Worm (Caenorhabditis elegans) whole organism, midembryonic: Measurements from ENCODE around the gene clec-255.

ENCODE experiments used
- T22C8.4 ChIP-seq: fragments of 200-800 bp; sonication (Bioruptor generic); IDR thresholded peaks from 2 replicates; pipeline ENCODE4 v1.3.6; 2022; ENCODE audit warnings: missing genetic modification characterization, missing compliant biosample characterization
- cog-1 ChIP-seq: sonication (generic microtip); optimal IDR thresholded peaks from 2 replicates; lab custom pipeline; 2016; ENCODE audit warnings: missing genetic modification characterization, missing compliant biosample characterization
- flt-1 ChIP-seq: fragments of 200-800 bp; sonication (Bioruptor generic); IDR thresholded peaks from 2 replicates; pipeline ENCODE4 v1.3.6; 2022; ENCODE audit warnings: missing genetic modification characterization, missing compliant biosample characterization
- klf-2 ChIP-seq: fragments of 200-800 bp; sonication (Bioruptor generic); conservative IDR thresholded peaks from 2 replicates; pipeline ENCODE4 v1.3.6; 2022; ENCODE audit warnings: missing genetic modification reagents, missing genetic modification characterization, missing compliant biosample characterization
- med-1 ChIP-seq: sonication (generic microtip); optimal IDR thresholded peaks from 2 replicates; lab custom pipeline; 2017; ENCODE audit warnings: missing genetic modification characterization, mild to moderate bottlenecking, missing compliant biosample characterization, antibody characterized with exemption, missing genetic modification reagents; ENCODE audit not compliant: insufficient read depth
- ref-1 ChIP-seq: fragments of 200-800 bp; sonication (Bioruptor generic); conservative IDR thresholded peaks from 2 replicates; pipeline ENCODE4 v1.3.6; 2022; ENCODE audit warnings: missing genetic modification reagents, missing genetic modification characterization, missing compliant biosample characterization
- tab-1 ChIP-seq: fragments of 200-800 bp; sonication (Bioruptor generic); IDR thresholded peaks from 2 replicates; pipeline ENCODE4 v1.3.6; 2022; ENCODE audit warnings: missing genetic modification characterization, missing compliant biosample characterization
- ztf-23 ChIP-seq: fragments of 200-800 bp; sonication (Bioruptor generic); IDR thresholded peaks from 2 replicates; pipeline ENCODE4 v1.3.6; 2022; ENCODE audit warnings: missing genetic modification reagents, missing genetic modification characterization, missing compliant biosample characterization
- ztf-29 ChIP-seq: fragments of 200-800 bp; sonication (Bioruptor generic); IDR thresholded peaks from 2 replicates; pipeline ENCODE4 v1.3.6; 2022; ENCODE audit warnings: missing genetic modification reagents, missing genetic modification characterization, missing compliant biosample characterization

DNA sequence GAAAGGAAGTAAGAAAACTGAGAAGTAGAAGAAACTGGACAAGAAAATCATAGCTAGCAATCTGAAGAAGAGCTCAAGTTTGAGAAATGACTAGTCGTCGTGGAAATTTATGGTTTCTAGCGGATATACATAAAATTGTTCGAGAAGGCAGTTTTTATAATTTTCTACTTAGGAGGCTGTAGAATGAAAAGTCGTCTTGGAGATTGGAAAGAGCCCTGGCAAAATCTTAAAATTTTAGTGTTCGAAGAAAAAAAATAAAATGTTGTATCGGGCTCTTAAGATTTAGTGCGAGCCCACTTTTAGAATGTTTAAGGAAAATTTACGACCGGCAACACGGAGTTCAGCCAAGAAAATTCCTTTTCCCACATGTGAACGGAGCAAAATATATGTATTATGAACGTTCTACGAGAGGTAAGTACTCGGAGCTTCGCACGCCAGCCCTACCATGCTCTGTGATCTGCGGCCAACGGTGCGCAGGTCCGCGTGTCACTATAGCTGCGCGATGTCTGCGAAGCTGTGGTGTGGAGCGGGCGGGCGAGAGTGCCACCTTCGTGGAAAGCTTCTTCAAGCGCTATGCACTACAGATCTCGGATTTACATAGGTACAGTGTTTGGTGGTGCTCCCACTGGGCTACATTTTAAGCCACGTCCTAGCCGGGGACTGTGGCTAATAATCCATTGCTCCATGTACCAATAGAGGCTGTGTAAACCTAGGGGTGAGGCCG lies 23.4 kb downstream of the clec-255 start, which contains the start of gene clec-251:
- no peak for TF ChIP-seq tab-1 (GFP tag; lab: Robert Waterston, UW)
- no peak for TF ChIP-seq flt-1 (GFP tag; lab: Robert Waterston, UW)
- TF ChIP-seq cog-1 (tag; lab: Kevin White, UChicago): no peak
- no peak for TF ChIP-seq ztf-29 (GFP tag; lab: Robert Waterston, UW)
- TF ChIP-seq med-1: no peak
- no peak for TF ChIP-seq T22C8.4 (GFP tag; lab: Robert Waterston, UW)
- no peak for TF ChIP-seq ztf-23 (GFP tag; lab: Robert Waterston, UW)
- no peak for TF ChIP-seq klf-2
- no peak for TF ChIP-seq ref-1 (GFP tag; lab: Robert Waterston, UW)
